Worm (Caenorhabditis elegans): ENCODE data around the gene F35H12.5.

DNA sequence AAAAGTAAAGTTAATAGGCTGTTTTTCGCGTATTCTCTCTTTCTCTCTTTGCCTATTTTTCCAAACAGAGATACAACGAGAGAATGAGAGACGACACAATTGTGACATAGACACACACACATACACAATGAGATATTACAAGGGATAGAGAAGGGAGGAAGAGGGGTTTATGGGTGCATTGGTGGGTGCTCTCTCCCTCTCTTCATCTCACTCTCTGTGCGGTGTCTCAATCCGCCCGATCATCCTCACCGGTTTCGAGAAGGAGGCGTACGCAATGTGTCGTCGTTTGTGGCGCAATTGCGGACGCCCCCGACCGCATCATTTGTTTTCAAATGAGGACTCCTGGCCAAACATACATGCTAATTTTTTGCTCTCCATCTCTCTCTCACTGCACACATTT, 31.3 kb downstream of the F35H12.5 start:
- peak; percentile 59; the same call in 1 of the 2 replicates for TF ChIP-seq klf-2 (GFP tag; conservative IDR thresholded peaks at IDR 0.05)
- TF ChIP-seq ztf-23 (GFP tag; IDR thresholded peaks at IDR 0.05), result peak; percentile 69; the same call in 1 of the 2 replicates
- TF ChIP-seq T22C8.4 (GFP tag; IDR thresholded peaks at IDR 0.05), result no peak
- no peak for TF ChIP-seq ref-1 (GFP tag; conservative IDR thresholded peaks at IDR 0.05)
- peak; percentile 79 for TF ChIP-seq flt-1 (GFP tag; IDR thresholded peaks at IDR 0.05)
- TF ChIP-seq med-1 (GFP tag; optimal IDR thresholded peaks at IDR 0.05; ENCODE audit: insufficient read depth), result no peak
- peak; percentile 80 for TF ChIP-seq tab-1 (GFP tag; IDR thresholded peaks at IDR 0.05)
- TF ChIP-seq ztf-29 (GFP tag; IDR thresholded peaks at IDR 0.05), result no peak
